Worm (Caenorhabditis elegans) whole organism, early embryonic: Measurements from ENCODE around the gene ntl-2.

Source experiments
- flt-1 ChIP-seq: fragments of 200-800 bp; sonication (Bioruptor generic); IDR thresholded peaks from 2 replicates; pipeline ENCODE4 v1.3.6; 2022; ENCODE audit warnings: missing genetic modification characterization, missing compliant biosample characterization
- hmbx-1 ChIP-seq: sonication (generic microtip); optimal IDR thresholded peaks from 2 replicates; lab custom pipeline; 2016; ENCODE audit warnings: mild to moderate bottlenecking, missing genetic modification characterization, missing compliant biosample characterization
- tbx-11 ChIP-seq: fragments of 200-800 bp; sonication (Bioruptor generic); IDR thresholded peaks from 2 replicates; pipeline ENCODE4 v1.3.6; 2022; ENCODE audit warnings: missing genetic modification characterization, missing compliant biosample characterization

- no peak for TF ChIP-seq hmbx-1 (tag; lab: Kevin White, UChicago)
- TF ChIP-seq tbx-11 (GFP tag; lab: Robert Waterston, UW): no peak
- no peak for TF ChIP-seq flt-1 (GFP tag; lab: Robert Waterston, UW)
Measured at ce11 chrII:4419956-4420355, 43.7 kb upstream of the ntl-2 start, which contains the start of gene bpnt-1.
